Fruit fly (Drosophila melanogaster) whole organism, embryonic: ENCODE results near the gene CG3149.

ENCODE experiments used
- ATbp ChIP-seq: fragments of 200-800 bp; sonication (Bioruptor generic); optimal IDR thresholded peaks from 2 replicates; lab custom pipeline; 2017; ENCODE audit warnings: missing biosample characterization, mild to moderate bottlenecking, missing genetic modification characterization, missing genetic modification reagents
- BtbVII ChIP-seq: fragments of 200-800 bp; sonication (Bioruptor generic); optimal IDR thresholded peaks from 3 replicates; lab custom pipeline; 2017; ENCODE audit warnings: missing biosample characterization, mild to moderate bottlenecking, missing genetic modification characterization
- CG10321 ChIP-seq: fragments of 200-800 bp; sonication (Bioruptor generic); IDR thresholded peaks from 2 replicates; pipeline ENCODE4 v1.3.6; 2022; ENCODE audit warnings: missing biosample characterization, missing genetic modification characterization
- CG10366 ChIP-seq: fragments of 200-800 bp; sonication (Bioruptor generic); IDR thresholded peaks from 2 replicates; pipeline ENCODE4 v1.3.6; 2022; ENCODE audit warnings: missing biosample characterization, missing genetic modification characterization
- CG10543 ChIP-seq: fragments of 200-800 bp; sonication (Bioruptor generic); optimal IDR thresholded peaks from 3 replicates; lab custom pipeline; 2017; ENCODE audit warnings: missing biosample characterization, mild to moderate bottlenecking, missing genetic modification characterization, moderate library complexity
- CG10979 ChIP-seq: fragments of 200-800 bp; sonication (Bioruptor generic); optimal IDR thresholded peaks from 2 replicates; lab custom pipeline; 2018; ENCODE audit warnings: missing biosample characterization, mild to moderate bottlenecking, missing genetic modification characterization, moderate library complexity
- CG11398 ChIP-seq: fragments of 200-800 bp; sonication (Bioruptor generic); optimal IDR thresholded peaks from 2 replicates; lab custom pipeline; 2016; ENCODE audit warnings: missing biosample characterization, missing genetic modification characterization
- CG12744 ChIP-seq: fragments of 200-800 bp; sonication (Bioruptor generic); optimal IDR thresholded peaks from 2 replicates; lab custom pipeline; 2016; ENCODE audit warnings: missing biosample characterization, missing genetic modification characterization
- CG13287 ChIP-seq: fragments of 200-800 bp; sonication (Bioruptor generic); IDR thresholded peaks from 2 replicates; pipeline ENCODE4 v1.3.6; 2022; ENCODE audit warnings: missing biosample characterization, missing genetic modification characterization; ENCODE audit not compliant: partially characterized antibody
- CG13296 ChIP-seq: fragments of 200-800 bp; sonication (Bioruptor generic); optimal IDR thresholded peaks from 3 replicates; lab custom pipeline; 2018; ENCODE audit warnings: missing biosample characterization, mild to moderate bottlenecking, missing genetic modification characterization
- CG14710 ChIP-seq: fragments of 200-800 bp; sonication (Bioruptor generic); optimal IDR thresholded peaks from 3 replicates; lab custom pipeline; 2019; ENCODE audit warnings: missing biosample characterization, mild to moderate bottlenecking, missing genetic modification characterization, moderate library complexity
- CG16779 ChIP-seq: fragments of 200-800 bp; sonication (Bioruptor generic); IDR thresholded peaks from 2 replicates; pipeline ENCODE4 v1.3.6; 2022; ENCODE audit warnings: missing biosample characterization, missing genetic modification characterization
- CG17568 ChIP-seq: fragments of 200-800 bp; sonication (Bioruptor generic); optimal IDR thresholded peaks from 2 replicates; lab custom pipeline; 2018; ENCODE audit warnings: missing biosample characterization, mild to moderate bottlenecking, missing genetic modification characterization, moderate library complexity
- CG2129 ChIP-seq: fragments of 200-800 bp; sonication (Bioruptor generic); IDR thresholded peaks from 2 replicates; pipeline ENCODE4 v1.3.6; 2022; ENCODE audit warnings: missing biosample characterization, missing genetic modification characterization; ENCODE audit not compliant: partially characterized antibody
- CG2712 ChIP-seq: fragments of 200-800 bp; optimal IDR thresholded peaks from 3 replicates; lab custom pipeline; 2019; ENCODE audit warnings: missing biosample characterization, mild to moderate bottlenecking, missing genetic modification characterization, moderate library complexity
- CG2875 ChIP-seq: fragments of 200-800 bp; sonication (Bioruptor generic); optimal IDR thresholded peaks from 2 replicates; lab custom pipeline; 2017; ENCODE audit warnings: missing biosample characterization, mild to moderate bottlenecking, missing genetic modification characterization, missing genetic modification reagents
- CG32767 ChIP-seq: fragments of 200-800 bp; sonication (Bioruptor generic); IDR thresholded peaks from 2 replicates; pipeline ENCODE4 v1.3.6; 2022; ENCODE audit warnings: missing biosample characterization, missing genetic modification characterization
- CG4707 ChIP-seq: fragments of 200-800 bp; sonication (Bioruptor generic); optimal IDR thresholded peaks from 2 replicates; lab custom pipeline; 2018; ENCODE audit warnings: missing biosample characterization, mild to moderate bottlenecking, missing genetic modification characterization, moderate library complexity
- CG6254 ChIP-seq: fragments of 200-800 bp; sonication (Bioruptor generic); optimal IDR thresholded peaks from 3 replicates; lab custom pipeline; 2017; ENCODE audit warnings: mild to moderate bottlenecking, missing biosample characterization, missing genetic modification reagents, missing genetic modification characterization
- CG9817 ChIP-seq: fragments of 200-800 bp; sonication (Bioruptor generic); optimal IDR thresholded peaks from 2 replicates; lab custom pipeline; 2018; ENCODE audit warnings: missing biosample characterization, mild to moderate bottlenecking, missing genetic modification characterization, moderate library complexity
- Ets65A ChIP-seq: fragments of 200-800 bp; sonication (Bioruptor generic); peaks from one replicate; lab custom pipeline; 2016; ENCODE audit warnings: missing biosample characterization, missing genetic modification characterization
- HLHmδ ChIP-seq: fragments of 200-800 bp; sonication (Bioruptor generic); optimal IDR thresholded peaks from 2 replicates; lab custom pipeline; 2018; ENCODE audit warnings: missing biosample characterization, mild to moderate bottlenecking, missing genetic modification characterization, moderate library complexity
- Hmx ChIP-seq: fragments of 200-800 bp; sonication (Bioruptor generic); optimal IDR thresholded peaks from 2 replicates; lab custom pipeline; 2016; ENCODE audit warnings: missing biosample characterization, missing genetic modification characterization
- MBD-R2 ChIP-seq: fragments of 200-800 bp; sonication (Bioruptor generic); IDR thresholded peaks from 2 replicates; pipeline ENCODE4 v1.3.6; 2022; ENCODE audit warnings: missing biosample characterization, missing genetic modification characterization
- Max ChIP-seq: fragments of 200-800 bp; sonication (Bioruptor generic); optimal IDR thresholded peaks from 2 replicates; lab custom pipeline; 2016; ENCODE audit warnings: missing biosample characterization, mild to moderate bottlenecking, missing genetic modification characterization
- Myb ChIP-seq: fragments of 200-800 bp; sonication (Bioruptor generic); optimal IDR thresholded peaks from 2 replicates; lab custom pipeline; 2016; ENCODE audit warnings: missing biosample characterization, missing genetic modification characterization
- PHDP ChIP-seq: fragments of 200-800 bp; sonication (Bioruptor generic); optimal IDR thresholded peaks from 3 replicates; lab custom pipeline; 2018; ENCODE audit warnings: missing biosample characterization, mild to moderate bottlenecking, missing genetic modification characterization, moderate library complexity
- Poxn ChIP-seq: fragments of 200-800 bp; sonication (Bioruptor generic); IDR thresholded peaks from 2 replicates; pipeline ENCODE4 v1.3.6; 2022; ENCODE audit warnings: missing biosample characterization, missing genetic modification characterization
- Side ChIP-seq: fragments of 200-800 bp; sonication (Bioruptor generic); optimal IDR thresholded peaks from 2 replicates; lab custom pipeline; 2016; ENCODE audit warnings: missing biosample characterization, missing genetic modification characterization
- Tbp ChIP-seq: fragments of >200 bp; optimal IDR thresholded peaks from 2 replicates; lab custom pipeline; 2018; ENCODE audit warnings: missing biosample characterization, missing genetic modification characterization
- Xrp1 ChIP-seq: fragments of 200-800 bp; sonication (Bioruptor generic); IDR thresholded peaks from 2 replicates; pipeline ENCODE4 v1.3.6; 2022; ENCODE audit warnings: missing biosample characterization, missing genetic modification characterization
- ac ChIP-seq: fragments of 200-800 bp; sonication (Bioruptor generic); optimal IDR thresholded peaks from 3 replicates; lab custom pipeline; 2017; ENCODE audit warnings: missing biosample characterization, mild to moderate bottlenecking, missing genetic modification characterization
- al ChIP-seq: fragments of 200-800 bp; sonication (Bioruptor generic); IDR thresholded peaks from 2 replicates; pipeline ENCODE4 v1.3.6; 2022; ENCODE audit warnings: missing biosample characterization, missing genetic modification characterization
- bcd ChIP-seq: fragments of 200-800 bp; sonication (Bioruptor generic); optimal IDR thresholded peaks from 2 replicates; lab custom pipeline; 2017; ENCODE audit warnings: missing biosample characterization, mild to moderate bottlenecking, missing genetic modification characterization
- cad ChIP-seq: fragments of >200 bp; optimal IDR thresholded peaks from 2 replicates; lab custom pipeline; 2017; ENCODE audit warnings: missing biosample characterization, missing genetic modification characterization
- cas ChIP-seq: fragments of 200-800 bp; sonication (Bioruptor generic); IDR thresholded peaks from 2 replicates; pipeline ENCODE4 v1.3.6; 2022; ENCODE audit warnings: missing biosample characterization, missing genetic modification characterization
- caup ChIP-seq: fragments of 200-800 bp; sonication (Bioruptor generic); optimal IDR thresholded peaks from 3 replicates; lab custom pipeline; 2017; ENCODE audit warnings: missing biosample characterization, mild to moderate bottlenecking, missing genetic modification characterization, moderate library complexity; ENCODE audit not compliant: severe bottlenecking
- ci ChIP-seq: fragments of 200-800 bp; sonication (Bioruptor generic); IDR thresholded peaks from 3 replicates; pipeline ENCODE4 v1.3.6; 2022; ENCODE audit warnings: missing biosample characterization, missing genetic modification characterization
- dimm ChIP-seq: fragments of 200-800 bp; sonication (Bioruptor generic); IDR thresholded peaks from 2 replicates; pipeline ENCODE4 v1.3.6; 2022; ENCODE audit warnings: missing biosample characterization, missing genetic modification characterization
- emc ChIP-seq: fragments of 200-800 bp; sonication (Bioruptor generic); optimal IDR thresholded peaks from 2 replicates; lab custom pipeline; 2016; ENCODE audit warnings: missing biosample characterization, missing genetic modification characterization
- jigr1 ChIP-seq: fragments of 200-800 bp; sonication (Bioruptor generic); IDR thresholded peaks from 3 replicates; pipeline ENCODE4 v1.3.6; 2022; ENCODE audit warnings: missing biosample characterization, missing genetic modification characterization
- lola ChIP-seq, 3 experiments: fragments of >200 bp in 2 of 3; fragments of 200-800 bp in 1 of 3; sonication (Bioruptor generic) in 1 of 3; optimal IDR thresholded peaks; 2 replicates each; lab custom pipeline; 2017 to 2019; ENCODE audit warnings: missing biosample characterization in 3 of 3, missing genetic modification characterization in 3 of 3, mild to moderate bottlenecking in 1 of 3, moderate library complexity in 1 of 3
- maf-S ChIP-seq: fragments of 200-800 bp; sonication (Bioruptor generic); optimal IDR thresholded peaks from 2 replicates; lab custom pipeline; 2016; ENCODE audit warnings: missing biosample characterization, missing genetic modification characterization
- pum ChIP-seq: fragments of 200-800 bp; sonication (Bioruptor generic); optimal IDR thresholded peaks from 2 replicates; lab custom pipeline; 2016; ENCODE audit warnings: missing biosample characterization, missing genetic modification characterization
- row ChIP-seq: fragments of 200-800 bp; sonication (Bioruptor generic); IDR thresholded peaks from 3 replicates; pipeline ENCODE4 v1.3.6; 2022; ENCODE audit warnings: missing biosample characterization, missing genetic modification characterization
- seq ChIP-seq: fragments of 200-800 bp; sonication (Bioruptor generic); IDR thresholded peaks from 2 replicates; pipeline ENCODE4 v1.3.6; 2022; ENCODE audit warnings: missing biosample characterization, missing genetic modification characterization
- sob ChIP-seq: fragments of 200-800 bp; sonication (Bioruptor generic); IDR thresholded peaks from 2 replicates; pipeline ENCODE4 v1.3.6; 2022; ENCODE audit warnings: missing biosample characterization, missing genetic modification characterization
- tna ChIP-seq: fragments of 200-800 bp; sonication (Bioruptor generic); IDR thresholded peaks from 2 replicates; pipeline ENCODE4 v1.3.6; 2022; ENCODE audit warnings: missing biosample characterization, missing genetic modification characterization; ENCODE audit not compliant: partially characterized antibody
- yki ChIP-seq: fragments of >200 bp; optimal IDR thresholded peaks from 3 replicates; lab custom pipeline; 2018
- zfh1 ChIP-seq: fragments of 200-800 bp; sonication (Bioruptor generic); IDR thresholded peaks from 3 replicates; pipeline ENCODE4 v1.3.6; 2022; ENCODE audit warnings: missing biosample characterization, missing genetic modification characterization

Gene CG3149

DNA sequence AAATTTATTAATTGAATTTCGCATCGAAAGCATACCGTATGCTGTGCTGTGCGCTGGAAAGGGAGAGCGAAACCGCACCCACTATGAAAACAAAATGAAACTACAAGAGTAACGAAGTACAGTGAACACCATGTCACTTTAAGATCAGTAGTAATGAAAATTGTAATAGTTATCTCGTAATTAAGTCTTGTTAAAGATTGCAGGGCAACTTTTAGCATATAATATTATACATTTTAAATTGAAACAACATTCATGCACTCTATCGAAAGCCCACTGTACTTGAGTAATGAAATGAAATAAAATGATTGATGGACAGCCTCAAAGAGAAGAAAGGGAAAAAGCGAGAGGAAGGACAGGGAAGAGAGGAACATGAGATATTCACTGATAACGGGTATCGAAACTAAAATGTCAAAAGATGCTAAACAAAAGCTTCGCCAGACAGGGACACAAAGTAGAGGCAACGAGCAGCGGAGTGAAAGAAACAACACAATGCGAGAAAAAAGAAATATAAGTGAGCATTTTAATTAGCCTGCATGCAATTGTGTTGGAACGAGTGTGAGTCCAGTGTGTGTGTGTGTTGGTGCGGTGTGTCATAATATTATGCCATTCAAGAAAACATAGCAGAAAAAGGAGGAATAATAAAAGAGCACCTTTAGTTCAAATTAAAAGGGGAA lies 40.4 kb upstream of the CG3149 start (continued):
- no peak for TF ChIP-seq CG2129 (GFP tag; lab: Robert Waterston, UW)
- peak; percentile 38; the same call in 1 of the 2 replicates for TF ChIP-seq CG10321 (GFP tag; lab: Robert Waterston, UW)
- peak; percentile 50 for TF ChIP-seq al (GFP tag; lab: Robert Waterston, UW)
- peak; percentile 15 for TF ChIP-seq CG6254
- peak; percentile 22 for TF ChIP-seq CG14710 (tag; lab: Kevin White, UChicago)
- no peak for TF ChIP-seq CG32767 (GFP tag; lab: Robert Waterston, UW)
- TF ChIP-seq CG9817 (tag; lab: Kevin White, UChicago), result peak; percentile 75
- peak; percentile 21 for TF ChIP-seq BtbVII
- 0 out of 2 replicates have a peak, but pooled peaks have one; percentile 19 for TF ChIP-seq cas (GFP tag; lab: Robert Waterston, UW)
- peak; percentile 27 for TF ChIP-seq CG10543
- TF ChIP-seq cad (GFP tag; lab: Kevin White, UChicago), result no peak
- peak; percentile 27 for TF ChIP-seq Max (GFP tag; lab: Kevin White, UChicago)
- peak; percentile 51; the same call in 1 of the 2 replicates for TF ChIP-seq Poxn
- TF ChIP-seq lola (GFP tag; optimal IDR thresholded peaks at IDR 0.05; lab: Kevin White, UChicago), result peak in 1 of 3 experiments; percentile 63
- no peak for TF ChIP-seq CG13287 (GFP tag; lab: Robert Waterston, UW)
- peak; percentile 45 for TF ChIP-seq caup (GFP tag; lab: Kevin White, UChicago)
- peak; percentile 33 for TF ChIP-seq CG12744 (GFP tag; lab: Kevin White, UChicago)
- TF ChIP-seq yki, result no peak
- TF ChIP-seq ci (GFP tag; lab: Robert Waterston, UW), result peak; percentile 90
- peak; percentile 39; the same call in 1 of the 3 replicates for TF ChIP-seq jigr1 (GFP tag; lab: Robert Waterston, UW)
- TF ChIP-seq PHDP (tag; lab: Kevin White, UChicago), result peak; percentile 83
- TF ChIP-seq dimm (GFP tag; lab: Robert Waterston, UW), result peak; percentile 72
- peak; percentile 82; the same call in 2 of the 3 replicates for TF ChIP-seq zfh1 (GFP tag; lab: Robert Waterston, UW)
- peak; percentile 69; the same call in 1 of the 2 replicates for TF ChIP-seq CG16779 (GFP tag; lab: Robert Waterston, UW)
- peak; percentile 45 for TF ChIP-seq ATbp (GFP tag; lab: Kevin White, UChicago)
- TF ChIP-seq row (GFP tag; lab: Robert Waterston, UW), result peak; percentile 82
- no peak for TF ChIP-seq ac (GFP tag; lab: Kevin White, UChicago)
- TF ChIP-seq pum (GFP tag; lab: Kevin White, UChicago), result peak; percentile 60
- TF ChIP-seq Myb (GFP tag; lab: Kevin White, UChicago), result peak; percentile 18
- TF ChIP-seq Ets65A (GFP tag; lab: Kevin White, UChicago), result no peak
- peak; percentile 54 for TF ChIP-seq CG4707 (GFP tag; lab: Kevin White, UChicago)
- TF ChIP-seq Side (GFP tag; lab: Kevin White, UChicago), result peak; percentile 31
- TF ChIP-seq maf-S (GFP tag; lab: Kevin White, UChicago), result peak; percentile 47
- TF ChIP-seq CG10366 (GFP tag; lab: Robert Waterston, UW), result peak; percentile 78
- peak; percentile 51 for TF ChIP-seq CG2875 (GFP tag; lab: Kevin White, UChicago)
- TF ChIP-seq tna (GFP tag; lab: Robert Waterston, UW), result no peak
- TF ChIP-seq HLHmδ, result no peak
- TF ChIP-seq Xrp1 (GFP tag; lab: Robert Waterston, UW), result peak; percentile 83
- TF ChIP-seq emc, result no peak
- peak; percentile 84 for TF ChIP-seq sob (GFP tag; lab: Robert Waterston, UW)
- TF ChIP-seq CG10979, result peak; percentile 56
- TF ChIP-seq Tbp (GFP tag; lab: Kevin White, UChicago), result no peak
- no peak for TF ChIP-seq CG11398 (GFP tag; lab: Kevin White, UChicago)
- peak; percentile 60 for TF ChIP-seq CG17568
- peak; percentile 71 for TF ChIP-seq seq (GFP tag; lab: Robert Waterston, UW)
- peak; percentile 47; the same call in 1 of the 2 replicates for TF ChIP-seq MBD-R2 (GFP tag; lab: Robert Waterston, UW)
- peak; percentile 87 for TF ChIP-seq CG2712 (tag; lab: Kevin White, UChicago)
- TF ChIP-seq bcd (GFP tag; lab: Kevin White, UChicago), result peak; percentile 18
- peak; percentile 55 for TF ChIP-seq Hmx (GFP tag; lab: Kevin White, UChicago)
- TF ChIP-seq CG13296, result peak; percentile 40
